Worm (Caenorhabditis elegans) whole organism, young adult: ENCODE data around the gene srg-38.

ENCODE experiments used
- B0035.1 ChIP-seq: sonication (generic microtip); optimal IDR thresholded peaks from 2 replicates; lab custom pipeline; 2016; ENCODE audit warnings: missing genetic modification characterization, mild to moderate bottlenecking, missing compliant biosample characterization, missing genotype, missing genetic modification reagents
- B0261.1 ChIP-seq: sonication (generic microtip); optimal IDR thresholded peaks from 2 replicates; lab custom pipeline; 2016; ENCODE audit warnings: mild to moderate bottlenecking, missing genetic modification characterization, moderate library complexity, missing compliant biosample characterization
- C17E4.6 ChIP-seq: fragments of 200-800 bp; sonication (Bioruptor generic); IDR thresholded peaks from 2 replicates; pipeline ENCODE4 v1.3.6; 2022; ENCODE audit warnings: missing genetic modification reagents, missing genetic modification characterization, missing compliant biosample characterization
- F10E7.11 ChIP-seq: sonication (generic microtip); optimal IDR thresholded peaks from 2 replicates; lab custom pipeline; 2017; ENCODE audit warnings: mild to moderate bottlenecking, missing genetic modification characterization, moderate library complexity, missing compliant biosample characterization
- F23B12.7 ChIP-seq: sonication (generic microtip); optimal IDR thresholded peaks from 2 replicates; lab custom pipeline; 2017; ENCODE audit warnings: missing genetic modification characterization, mild to moderate bottlenecking, missing compliant biosample characterization, antibody characterized with exemption, moderate library complexity; ENCODE audit not compliant: insufficient read depth
- F37B4.10 ChIP-seq: fragments of 200-800 bp; sonication (Bioruptor generic); IDR thresholded peaks from 2 replicates; pipeline ENCODE4 v1.3.6; 2022; ENCODE audit warnings: missing genetic modification characterization, missing compliant biosample characterization
- F52B5.7 ChIP-seq: sonication (generic microtip); optimal IDR thresholded peaks from 2 replicates; lab custom pipeline; 2016; ENCODE audit warnings: mild to moderate bottlenecking, missing genetic modification characterization, missing compliant biosample characterization
- F55B11.4 ChIP-seq: sonication (generic microtip); optimal IDR thresholded peaks from 2 replicates; lab custom pipeline; 2016; ENCODE audit warnings: missing compliant biosample characterization, missing genetic modification characterization, borderline replicate concordance; ENCODE audit not compliant: insufficient read depth
- F57A8.1 ChIP-seq: fragments of 200-800 bp; sonication (Bioruptor generic); optimal IDR thresholded peaks from 2 replicates; lab custom pipeline; 2018; ENCODE audit warnings: mild to moderate bottlenecking, missing genetic modification characterization, moderate library complexity, missing compliant biosample characterization
- Y53F4B.3 ChIP-seq: fragments of 200-800 bp; sonication (Bioruptor generic); IDR thresholded peaks from 2 replicates; pipeline ENCODE4 v1.3.6; 2022; ENCODE audit warnings: missing genetic modification reagents, missing genetic modification characterization, missing compliant biosample characterization
- Y53G8AR.9 ChIP-seq: fragments of 200-800 bp; sonication (Bioruptor generic); conservative IDR thresholded peaks from 2 replicates; pipeline ENCODE4 v1.3.6; 2022; ENCODE audit warnings: missing genetic modification reagents, missing genetic modification characterization, missing compliant biosample characterization
- Y56A3A.18 ChIP-seq: fragments of 200-800 bp; sonication (Bioruptor generic); IDR thresholded peaks from 2 replicates; pipeline ENCODE4 v1.3.6; 2022; ENCODE audit warnings: missing genetic modification reagents, missing genetic modification characterization, missing compliant biosample characterization
- akir-1 ChIP-seq: fragments of 200-800 bp; sonication (Bioruptor generic); optimal IDR thresholded peaks from 2 replicates; lab custom pipeline; 2018; ENCODE audit warnings: mild to moderate bottlenecking, missing genetic modification characterization, moderate library complexity, missing compliant biosample characterization
- aptf-2 ChIP-seq: fragments of 200-800 bp; sonication (Bioruptor generic); conservative IDR thresholded peaks from 2 replicates; pipeline ENCODE4 v1.3.6; 2022; ENCODE audit warnings: missing genetic modification reagents, missing genetic modification characterization, missing compliant biosample characterization
- attf-5 ChIP-seq: fragments of 200-800 bp; sonication (Bioruptor generic); optimal IDR thresholded peaks from 2 replicates; lab custom pipeline; 2018; ENCODE audit warnings: mild to moderate bottlenecking, missing genetic modification characterization, missing compliant biosample characterization
- attf-6 ChIP-seq: fragments of 200-800 bp; sonication (Bioruptor generic); IDR thresholded peaks from 2 replicates; pipeline ENCODE4 v1.3.6; 2022; ENCODE audit warnings: missing genetic modification reagents, missing genetic modification characterization, missing compliant biosample characterization
- bed-2 ChIP-seq: fragments of 200-800 bp; sonication (Bioruptor generic); IDR thresholded peaks from 2 replicates; pipeline ENCODE4 v1.3.6; 2022; ENCODE audit warnings: missing genetic modification reagents, missing genetic modification characterization, missing compliant biosample characterization
- cebp-1 ChIP-seq, 2 experiments: fragments of 200-800 bp in 1 of 2; sonication (Bioruptor generic) in 1 of 2; sonication (generic microtip) in 1 of 2; IDR thresholded peaks in 1 of 2; optimal IDR thresholded peaks in 1 of 2; 2 replicates each; pipeline versions ENCODE4 v1.3.6 to Lab custom; 2017 to 2022; ENCODE audit warnings: missing compliant biosample characterization in 2 of 2, missing genetic modification characterization in 2 of 2, mild to moderate bottlenecking in 1 of 2, missing genetic modification reagents in 1 of 2, moderate library complexity in 1 of 2
- cebp-2 ChIP-seq: fragments of 200-800 bp; sonication (Bioruptor generic); IDR thresholded peaks from 2 replicates; pipeline ENCODE4 v1.3.6; 2022; ENCODE audit warnings: missing genetic modification characterization, missing compliant biosample characterization
- ceh-100 ChIP-seq: fragments of 200-800 bp; sonication (Bioruptor generic); IDR thresholded peaks from 2 replicates; pipeline ENCODE4 v1.3.6; 2022; ENCODE audit warnings: missing genetic modification reagents, missing genetic modification characterization, missing compliant biosample characterization
- ceh-27 ChIP-seq: fragments of 200-800 bp; sonication (Bioruptor generic); optimal IDR thresholded peaks from 2 replicates; lab custom pipeline; 2018; ENCODE audit warnings: mild to moderate bottlenecking, missing genetic modification characterization, moderate library complexity, missing compliant biosample characterization
- ceh-40 ChIP-seq: fragments of 200-800 bp; sonication (Bioruptor generic); IDR thresholded peaks from 2 replicates; pipeline ENCODE4 v1.3.6; 2022; ENCODE audit warnings: missing genetic modification characterization, missing compliant biosample characterization
- ceh-58 ChIP-seq: fragments of 200-800 bp; sonication (Bioruptor generic); IDR thresholded peaks from 2 replicates; pipeline ENCODE4 v1.3.6; 2022; ENCODE audit warnings: missing genetic modification characterization, missing compliant biosample characterization
- ceh-79 ChIP-seq: sonication (generic microtip); optimal IDR thresholded peaks from 2 replicates; lab custom pipeline; 2017; ENCODE audit warnings: mild to moderate bottlenecking, missing genetic modification characterization, missing compliant biosample characterization
- die-1 ChIP-seq: sonication (generic microtip); optimal IDR thresholded peaks from 2 replicates; lab custom pipeline; 2016; ENCODE audit warnings: missing genotype, mild to moderate bottlenecking, missing genetic modification characterization, missing compliant biosample characterization
- ekl-4 ChIP-seq: fragments of 200-800 bp; sonication (Bioruptor generic); IDR thresholded peaks from 2 replicates; pipeline ENCODE4 v1.3.6; 2022; ENCODE audit warnings: missing genetic modification reagents, missing genetic modification characterization, missing compliant biosample characterization
- fkh-3 ChIP-seq: sonication (generic microtip); optimal IDR thresholded peaks from 2 replicates; lab custom pipeline; 2016; ENCODE audit warnings: mild to moderate bottlenecking, missing genetic modification characterization, missing compliant biosample characterization
- him-1 ChIP-seq: sonication (generic microtip); optimal IDR thresholded peaks from 2 replicates; lab custom pipeline; 2016; ENCODE audit warnings: missing genotype, missing genetic modification reagents, missing genetic modification characterization, missing compliant biosample characterization
- hmg-20 ChIP-seq: fragments of 200-800 bp; sonication (Bioruptor generic); IDR thresholded peaks from 2 replicates; pipeline ENCODE4 v1.3.6; 2022; ENCODE audit warnings: missing genetic modification reagents, missing genetic modification characterization, missing compliant biosample characterization
- hrde-1 ChIP-seq: sonication (generic microtip); optimal IDR thresholded peaks from 2 replicates; lab custom pipeline; 2016; ENCODE audit warnings: missing genetic modification characterization, mild to moderate bottlenecking, missing compliant biosample characterization, moderate library complexity, missing genotype, missing genetic modification reagents, borderline replicate concordance
- let-526 ChIP-seq: fragments of 200-800 bp; sonication (Bioruptor generic); IDR thresholded peaks from 2 replicates; pipeline ENCODE4 v1.3.6; 2022; ENCODE audit warnings: missing genetic modification reagents, missing genetic modification characterization, missing compliant biosample characterization
- lsy-27 ChIP-seq: sonication (generic microtip); optimal IDR thresholded peaks from 2 replicates; lab custom pipeline; 2017; ENCODE audit warnings: missing genetic modification characterization, mild to moderate bottlenecking, missing compliant biosample characterization, antibody characterized with exemption, missing genotype, borderline replicate concordance; ENCODE audit not compliant: insufficient read depth
- mel-28 ChIP-seq: sonication (generic microtip); optimal IDR thresholded peaks from 2 replicates; lab custom pipeline; 2016; ENCODE audit warnings: borderline replicate concordance, mild to moderate bottlenecking, missing genetic modification characterization, missing compliant biosample characterization
- mxl-1 ChIP-seq: sonication (generic microtip); optimal IDR thresholded peaks from 2 replicates; lab custom pipeline; 2016; ENCODE audit warnings: missing genetic modification characterization, missing compliant biosample characterization
- nfyb-1 ChIP-seq: fragments of 200-800 bp; sonication (Bioruptor generic); IDR thresholded peaks from 2 replicates; pipeline ENCODE4 v1.3.6; 2022; ENCODE audit warnings: missing genetic modification reagents, missing genetic modification characterization, missing compliant biosample characterization
- nhr-120 ChIP-seq: fragments of 200-800 bp; sonication (Bioruptor generic); IDR thresholded peaks from 2 replicates; pipeline ENCODE4 v1.3.6; 2022; ENCODE audit warnings: missing genetic modification characterization, missing compliant biosample characterization
- sea-2 ChIP-seq: fragments of 200-800 bp; sonication (Bioruptor generic); IDR thresholded peaks from 2 replicates; pipeline ENCODE4 v1.3.6; 2022; ENCODE audit warnings: missing genetic modification characterization, missing compliant biosample characterization
- snpc-1.1 ChIP-seq: sonication (generic microtip); optimal IDR thresholded peaks from 2 replicates; lab custom pipeline; 2017; ENCODE audit warnings: missing genetic modification characterization, mild to moderate bottlenecking, missing compliant biosample characterization, antibody characterized with exemption, moderate library complexity, missing genotype, missing genetic modification reagents; ENCODE audit not compliant: insufficient read depth
- snpc-1.3 ChIP-seq: sonication (generic microtip); optimal IDR thresholded peaks from 2 replicates; lab custom pipeline; 2017; ENCODE audit warnings: missing genetic modification characterization, mild to moderate bottlenecking, missing compliant biosample characterization, antibody characterized with exemption, moderate library complexity, missing genotype, missing genetic modification reagents; ENCODE audit not compliant: insufficient read depth
- sptf-2 ChIP-seq: fragments of 200-800 bp; sonication (Bioruptor generic); optimal IDR thresholded peaks from 2 replicates; lab custom pipeline; 2018; ENCODE audit warnings: mild to moderate bottlenecking, missing genetic modification characterization, missing compliant biosample characterization
- tbp1 ChIP-seq: fragments of 200-800 bp; sonication (Bioruptor generic); optimal IDR thresholded peaks from 2 replicates; lab custom pipeline; 2018; ENCODE audit warnings: mild to moderate bottlenecking, missing genetic modification characterization, missing compliant biosample characterization
- tbx-9 ChIP-seq: sonication (generic microtip); optimal IDR thresholded peaks from 2 replicates; lab custom pipeline; 2016; ENCODE audit warnings: borderline replicate concordance, missing genetic modification characterization, inconsistent platforms, missing compliant biosample characterization
- xnd-1 ChIP-seq: sonication (generic microtip); optimal IDR thresholded peaks from 2 replicates; lab custom pipeline; 2016; ENCODE audit warnings: missing genotype, missing genetic modification reagents, missing genetic modification characterization, missing compliant biosample characterization
- ztf-28 ChIP-seq: fragments of 200-800 bp; sonication (Bioruptor generic); IDR thresholded peaks from 2 replicates; pipeline ENCODE4 v1.3.6; 2022; ENCODE audit warnings: missing genetic modification reagents, missing genetic modification characterization, missing compliant biosample characterization
- ztf-3 ChIP-seq: fragments of 200-800 bp; sonication (Bioruptor generic); optimal IDR thresholded peaks from 2 replicates; lab custom pipeline; 2018; ENCODE audit warnings: mild to moderate bottlenecking, missing genetic modification characterization, missing compliant biosample characterization
- ztf-6 ChIP-seq: fragments of 200-800 bp; sonication (Bioruptor generic); IDR thresholded peaks from 2 replicates; pipeline ENCODE4 v1.3.6; 2022; ENCODE audit warnings: missing genetic modification reagents, missing genetic modification characterization, missing compliant biosample characterization

The srg-38 gene

ce11 chrV:11123817-11124337 lies 31.6 kb downstream of the srg-38 start, which contains the start of the genes atp-5 and lmtr-3 (continued):
- TF ChIP-seq mxl-1 (tag; lab: Kevin White, UChicago): no peak
- TF ChIP-seq nhr-120 (GFP tag; lab: Robert Waterston, UW): no peak
- peak; percentile 62 for TF ChIP-seq aptf-2 (GFP tag; lab: Robert Waterston, UW)
- peak; percentile 64 for TF ChIP-seq cebp-1 (GFP tag; IDR thresholded peaks at IDR 0.05; lab: Robert Waterston, UW)
- TF ChIP-seq cebp-1 (tag; optimal IDR thresholded peaks at IDR 0.05; lab: Kevin White, UChicago): peak; percentile 63
- peak; percentile 34 for TF ChIP-seq F23B12.7 (tag; lab: Kevin White, UChicago)
- TF ChIP-seq B0261.1 (tag; lab: Kevin White, UChicago): no peak
- TF ChIP-seq ztf-3 (GFP tag; lab: Kevin White, UChicago): no peak
- no peak for TF ChIP-seq Y56A3A.18
- peak; percentile 68 for TF ChIP-seq snpc-1.3 (tag; lab: Kevin White, UChicago)
- no peak for TF ChIP-seq B0035.1 (tag; lab: Kevin White, UChicago)
- peak; percentile 89 for TF ChIP-seq ceh-27 (GFP tag; lab: Kevin White, UChicago)
- peak; percentile 4 for TF ChIP-seq him-1 (tag; lab: Kevin White, UChicago)
- no peak for TF ChIP-seq F52B5.7 (tag; lab: Kevin White, UChicago)
- TF ChIP-seq F10E7.11 (tag; lab: Kevin White, UChicago): no peak
- TF ChIP-seq hrde-1 (tag; lab: Kevin White, UChicago): no peak
- no peak for TF ChIP-seq attf-6 (GFP tag; lab: Robert Waterston, UW)
- peak; percentile 88 for TF ChIP-seq ztf-28 (GFP tag; lab: Robert Waterston, UW)
- 0 out of 2 replicates have a peak, but pooled peaks have one; percentile 28 for TF ChIP-seq hmg-20 (GFP tag; lab: Robert Waterston, UW)
- peak; percentile 22 for TF ChIP-seq snpc-1.1
- TF ChIP-seq C17E4.6 (GFP tag; lab: Robert Waterston, UW): no peak
- peak; percentile 94 for TF ChIP-seq bed-2 (GFP tag; lab: Robert Waterston, UW)
- 0 out of 2 replicates have a peak, but pooled peaks have one; percentile 37 for TF ChIP-seq Y53G8AR.9 (GFP tag; lab: Robert Waterston, UW)
- no peak for TF ChIP-seq xnd-1 (tag; lab: Kevin White, UChicago)
- TF ChIP-seq sea-2: no peak
- no peak for TF ChIP-seq Y53F4B.3 (GFP tag; lab: Robert Waterston, UW)
- no peak for TF ChIP-seq die-1
- no peak for TF ChIP-seq F37B4.10 (GFP tag; lab: Robert Waterston, UW)
- TF ChIP-seq ceh-79: no peak
- no peak for TF ChIP-seq cebp-2 (GFP tag; lab: Robert Waterston, UW)
- TF ChIP-seq ceh-100 (GFP tag; lab: Robert Waterston, UW): peak; percentile 75
- no peak for TF ChIP-seq mel-28 (tag; lab: Kevin White, UChicago)
- TF ChIP-seq tbx-9 (tag; lab: Kevin White, UChicago): no peak
- TF ChIP-seq ceh-58 (GFP tag; lab: Robert Waterston, UW): no peak
- no peak for TF ChIP-seq F57A8.1 (GFP tag; lab: Kevin White, UChicago)
- peak; percentile 47 for TF ChIP-seq tbp1 (GFP tag; lab: Kevin White, UChicago)
- TF ChIP-seq akir-1 (GFP tag; lab: Kevin White, UChicago): no peak
- TF ChIP-seq let-526 (GFP tag; lab: Robert Waterston, UW): peak; percentile 91
- no peak for TF ChIP-seq fkh-3 (tag; lab: Kevin White, UChicago)
- TF ChIP-seq ceh-40 (GFP tag; lab: Robert Waterston, UW): no peak
- no peak; the same call in 1 of the 2 replicates for TF ChIP-seq ztf-6 (GFP tag; lab: Robert Waterston, UW)
- no peak for TF ChIP-seq F55B11.4
- TF ChIP-seq ekl-4: no peak
- TF ChIP-seq lsy-27 (tag; lab: Kevin White, UChicago): no peak
- TF ChIP-seq sptf-2 (GFP tag; lab: Kevin White, UChicago): no peak
- no peak for TF ChIP-seq nfyb-1
- peak; percentile 91 for TF ChIP-seq attf-5 (GFP tag; lab: Kevin White, UChicago)
